Worm (Caenorhabditis elegans): Measurements from ENCODE around the gene F17C11.22.

DNA sequence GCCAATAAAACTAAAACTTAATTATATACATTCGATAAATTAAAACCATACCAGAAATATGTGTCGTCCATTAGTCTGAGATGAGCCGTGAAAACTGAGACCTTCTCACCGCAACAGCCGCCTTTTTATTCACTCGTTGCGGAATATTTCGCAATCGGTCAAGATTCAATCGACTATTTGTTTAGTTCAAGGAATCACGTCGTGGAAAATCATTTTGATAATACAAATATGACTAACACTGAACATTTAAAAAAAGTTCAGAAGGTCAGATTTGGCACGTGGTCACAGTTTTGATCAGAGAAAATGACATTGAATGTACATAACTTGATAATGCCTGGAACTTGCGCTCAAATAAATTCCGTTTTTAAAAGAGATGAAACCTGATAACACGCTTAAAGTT, 31.2 kb downstream of the F17C11.22 start, which contains the start of gene F17C11.11:
- TF ChIP-seq nhr-28 (tag; optimal IDR thresholded peaks at IDR 0.05) (no peak), mep-1 (tag; optimal IDR thresholded peaks at IDR 0.05) (no peak), nhr-12 (tag; optimal IDR thresholded peaks at IDR 0.05) (no peak), ztf-11 (tag; optimal IDR thresholded peaks at IDR 0.05) (no peak), ham-2 (GFP tag; optimal IDR thresholded peaks at IDR 0.05) (no peak), ceh-43 (GFP tag; optimal IDR thresholded peaks at IDR 0.05) (no peak), unc-39 (tag; optimal IDR thresholded peaks at IDR 0.05) (no peak), unc-62 (GFP tag; optimal IDR thresholded peaks at IDR 0.05) (no peak), zip-8 (tag; optimal IDR thresholded peaks at IDR 0.05) (no peak), blmp-1 (tag; optimal IDR thresholded peaks at IDR 0.05) (no peak), nhr-76 (tag; optimal IDR thresholded peaks at IDR 0.05) (no peak)

All from whole organism, mixed stage, embryonic.